Worm (Caenorhabditis elegans) whole organism, L1 larva: ENCODE data around the gene srj-55.

ENCODE experiments used
- egl-27 ChIP-seq, 2 experiments: fragments of 150-350 bp in 1 of 2; sonication (generic microtip); optimal IDR thresholded peaks; 3 replicates each; lab custom pipeline; 2017 to 2018; ENCODE audit warnings: missing biosample characterization in 2 of 2, missing genetic modification characterization in 2 of 2, missing genetic modification reagents in 2 of 2
- lin-15B ChIP-seq: fragments of 150-350 bp; sonication (generic microtip); optimal IDR thresholded peaks from 3 replicates; lab custom pipeline; 2014; ENCODE audit warnings: missing biosample characterization, missing genetic modification characterization
- nhr-12 ChIP-seq: sonication (generic microtip); optimal IDR thresholded peaks from 2 replicates; lab custom pipeline; 2017; ENCODE audit warnings: missing biosample characterization, missing genetic modification characterization
- nhr-19 ChIP-seq: fragments of 200-800 bp; sonication (Bioruptor generic); conservative IDR thresholded peaks from 2 replicates; pipeline ENCODE4 v1.3.6; 2022; ENCODE audit warnings: missing genetic modification characterization, missing compliant biosample characterization
- nhr-237 ChIP-seq: fragments of 150-350 bp; optimal IDR thresholded peaks from 2 replicates; lab custom pipeline; 2014; ENCODE audit warnings: missing biosample characterization, missing genetic modification characterization
- nhr-77 ChIP-seq: fragments of 150-350 bp; optimal IDR thresholded peaks from 2 replicates; lab custom pipeline; 2014; ENCODE audit warnings: missing biosample characterization, missing genetic modification characterization
- unc-62 ChIP-seq: fragments of 150-350 bp; optimal IDR thresholded peaks from 2 replicates; lab custom pipeline; 2014; ENCODE audit warnings: missing biosample characterization, missing genetic modification reagents, missing genetic modification characterization
- vab-15 ChIP-seq: sonication (generic microtip); optimal IDR thresholded peaks from 2 replicates; lab custom pipeline; 2017; ENCODE audit warnings: missing genotype, mild to moderate bottlenecking, missing genetic modification characterization, missing compliant biosample characterization

DNA sequence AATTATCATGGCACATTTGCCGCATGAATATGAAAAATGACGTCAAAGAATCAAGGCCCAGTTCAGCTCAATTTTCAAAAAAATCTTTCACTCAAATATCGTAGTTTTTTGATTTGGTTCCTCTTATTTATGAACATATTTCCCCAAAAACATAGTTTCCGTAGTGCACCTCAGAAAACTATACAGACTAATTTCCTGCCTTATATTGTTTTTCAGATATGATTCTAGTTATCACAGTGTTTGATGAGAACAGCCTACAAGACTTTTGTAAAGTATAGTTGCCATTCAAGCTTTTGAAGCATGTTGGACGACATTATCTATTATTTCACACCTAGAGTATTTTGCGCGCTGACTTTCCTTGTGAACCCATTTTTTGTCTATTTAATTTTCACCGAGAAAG lies 25.1 kb downstream of the srj-55 start, which contains the start of gene srj-50:
- TF ChIP-seq nhr-19 (GFP tag; lab: Robert Waterston, UW) (no peak), unc-62 (GFP tag; lab: Kevin White, UChicago) (no peak), nhr-77 (tag; lab: Kevin White, UChicago) (no peak), nhr-237 (tag; lab: Kevin White, UChicago) (no peak), vab-15 (no peak), nhr-12 (tag; lab: Kevin White, UChicago) (no peak), lin-15B (no peak), egl-27 (tag; optimal IDR thresholded peaks at IDR 0.05; lab: Kevin White, UChicago) (no peak)
